Fruit fly (Drosophila melanogaster) whole organism, prepupa: ENCODE results near the gene mTTF.

ENCODE experiments used
- Sox102F ChIP-seq: fragments of 200-800 bp; sonication (Bioruptor generic); optimal IDR thresholded peaks from 2 replicates; lab custom pipeline; 2016; ENCODE audit warnings: missing biosample characterization, mild to moderate bottlenecking, missing genetic modification characterization
- net ChIP-seq: fragments of 200-800 bp; sonication (Bioruptor generic); optimal IDR thresholded peaks from 3 replicates; lab custom pipeline; 2016; ENCODE audit warnings: missing biosample characterization, missing genetic modification characterization

dm6 chr2L:14381072-14381471 lies 32.5 kb upstream of the mTTF start, which contains the start of gene ppk:
- TF ChIP-seq net (GFP tag; lab: Kevin White, UChicago) (no peak), Sox102F (GFP tag; lab: Kevin White, UChicago) (no peak)
